1 fruit fly cellular context compared by ENCODE assay signal in the genomic region with DNA sequence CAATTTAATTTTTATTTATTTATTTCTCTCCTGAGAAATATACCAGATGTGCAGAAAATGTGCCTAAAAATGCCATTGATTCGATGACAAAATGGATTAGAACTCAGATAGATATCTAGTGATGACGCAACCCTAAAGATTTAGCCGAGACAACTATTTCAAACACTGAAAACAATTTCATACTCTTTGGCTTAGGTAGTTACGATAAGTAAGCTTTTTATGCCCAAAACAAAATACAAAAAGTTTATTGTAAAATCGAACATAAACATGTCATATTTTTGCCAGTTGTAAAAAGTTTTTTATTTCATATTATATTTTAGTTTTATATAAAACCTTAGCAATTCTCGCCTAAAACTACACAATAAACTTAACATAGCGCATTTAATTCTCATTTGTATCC.
TF ChIP-seq lines count a peak whose summit lies in the region.

A gene (minus strand): TSS at position 54 of the 400 bp plus-strand sequence.

TF ChIP-seq in whole organism, embryonic, 481 proteins besides CTCF, POLR2A, EP300 and RAD21 (continued from another document and continues in another):
- TF ChIP-seq Fer1 (GFP tag; optimal IDR thresholded peaks at IDR 0.05; lab: Kevin White, UChicago) (peak; percentile 24), CG4854 (GFP tag; optimal IDR thresholded peaks at IDR 0.05; lab: Kevin White, UChicago) (no peak), CHES-1-like (GFP tag; optimal IDR thresholded peaks at IDR 0.05; lab: Kevin White, UChicago) (no peak), CG12391 (tag; optimal IDR thresholded peaks at IDR 0.05; lab: Kevin White, UChicago) (peak; percentile 51), lilli (GFP tag; optimal IDR thresholded peaks at IDR 0.05; lab: Kevin White, UChicago) (peak; percentile 52), shn (GFP tag; optimal IDR thresholded peaks at IDR 0.05; lab: Kevin White, UChicago) (no peak), gcm2 (GFP tag; optimal IDR thresholded peaks at IDR 0.05; lab: Kevin White, UChicago) (no peak), ham (GFP tag; IDR thresholded peaks at IDR 0.05; lab: Robert Waterston, UW) (no peak), MTF-1 (GFP tag; optimal IDR thresholded peaks at IDR 0.05; lab: Kevin White, UChicago; ENCODE audit: borderline replicate concordance) (no peak), CG32532 (GFP tag; IDR thresholded peaks at IDR 0.05; lab: Robert Waterston, UW) (peak; percentile 63), lola (GFP tag; optimal IDR thresholded peaks at IDR 0.05; lab: Kevin White, UChicago) (no peak), CG30431 (GFP tag; optimal IDR thresholded peaks at IDR 0.05; lab: Kevin White, UChicago) (no peak), CG9437 (GFP tag; optimal IDR thresholded peaks at IDR 0.05; lab: Kevin White, UChicago) (no peak), Ets97D (GFP tag; optimal IDR thresholded peaks at IDR 0.05; lab: Kevin White, UChicago) (peak; percentile 59), aop (GFP tag; IDR thresholded peaks at IDR 0.05; lab: Robert Waterston, UW) (no peak), CG5245 (GFP tag; optimal IDR thresholded peaks at IDR 0.05; lab: Kevin White, UChicago) (no peak), CG7928 (GFP tag; optimal IDR thresholded peaks at IDR 0.05; lab: Kevin White, UChicago) (no peak), CG11398 (GFP tag; optimal IDR thresholded peaks at IDR 0.05; lab: Kevin White, UChicago) (no peak), CG1832 (GFP tag; optimal IDR thresholded peaks at IDR 0.05; lab: Kevin White, UChicago) (no peak), CG3847 (GFP tag; IDR thresholded peaks at IDR 0.05; lab: Robert Waterston, UW) (peak; percentile 43), CG3407 (GFP tag; optimal IDR thresholded peaks at IDR 0.05; lab: Kevin White, UChicago) (no peak), chif (GFP tag; optimal IDR thresholded peaks at IDR 0.05; lab: Kevin White, UChicago) (peak in 1 of 2 experiments; percentile 23), repo (GFP tag; optimal IDR thresholded peaks at IDR 0.05; lab: Kevin White, UChicago) (no peak), CG7963 (GFP tag; IDR thresholded peaks at IDR 0.05; lab: Robert Waterston, UW; ENCODE audit: partially characterized antibody) (no peak), CG10209 (GFP tag; optimal IDR thresholded peaks at IDR 0.05; lab: Kevin White, UChicago) (no peak), sens (GFP tag; lab: Kevin White, UChicago) (peak; percentile 46), Dip3 (GFP tag; optimal IDR thresholded peaks at IDR 0.05; lab: Kevin White, UChicago) (peak; percentile 1), sug (tag; optimal IDR thresholded peaks at IDR 0.05; lab: Kevin White, UChicago) (peak; percentile 49), CG6854 (GFP tag; optimal IDR thresholded peaks at IDR 0.05; lab: Kevin White, UChicago) (no peak), CG12744 (GFP tag; optimal IDR thresholded peaks at IDR 0.05; lab: Kevin White, UChicago) (no peak), CG2116 (GFP tag; optimal IDR thresholded peaks at IDR 0.05; lab: Kevin White, UChicago) (peak; percentile 13), Optix (GFP tag; IDR thresholded peaks at IDR 0.05; lab: Robert Waterston, UW) (no peak), CG17829 (tag; optimal IDR thresholded peaks at IDR 0.05; lab: Kevin White, UChicago) (peak; percentile 34), CG11085 (GFP tag; IDR thresholded peaks at IDR 0.05; lab: Robert Waterston, UW) (peak; percentile 26; the same call in 1 of the 2 replicates), Mrtf (GFP tag; IDR thresholded peaks at IDR 0.05; lab: Robert Waterston, UW) (no peak), pros (GFP tag; optimal IDR thresholded peaks at IDR 0.05; lab: Kevin White, UChicago) (no peak), bowl (GFP tag; IDR thresholded peaks at IDR 0.05; lab: Robert Waterston, UW) (no peak), CG9727 (GFP tag; optimal IDR thresholded peaks at IDR 0.05; lab: Kevin White, UChicago) (no peak), CG10274 (GFP tag; optimal IDR thresholded peaks at IDR 0.05; lab: Kevin White, UChicago) (no peak), Asciz (GFP tag; optimal IDR thresholded peaks at IDR 0.05; lab: Kevin White, UChicago) (no peak), CG16815 (GFP tag; optimal IDR thresholded peaks at IDR 0.05; lab: Kevin White, UChicago) (no peak), sqz (GFP tag; optimal IDR thresholded peaks at IDR 0.05; lab: Kevin White, UChicago) (peak; percentile 2), bbx (GFP tag; IDR thresholded peaks at IDR 0.05; lab: Robert Waterston, UW; ENCODE audit: partially characterized antibody) (no peak), knrl (GFP tag; IDR thresholded peaks at IDR 0.05; lab: Robert Waterston, UW; ENCODE audit: partially characterized antibody) (no peak; the same call in 2 of the 3 replicates), Sin3A (optimal IDR thresholded peaks at IDR 0.05; lab: Kevin White, UChicago) (no peak), fu2 (GFP tag; optimal IDR thresholded peaks at IDR 0.05; lab: Kevin White, UChicago) (no peak), Tbp (GFP tag; optimal IDR thresholded peaks at IDR 0.05; lab: Kevin White, UChicago) (no peak), CG12155 (GFP tag; optimal IDR thresholded peaks at IDR 0.05; lab: Kevin White, UChicago) (peak; percentile 44), wek (GFP tag; optimal IDR thresholded peaks at IDR 0.05; lab: Kevin White, UChicago) (no peak), grau (tag; optimal IDR thresholded peaks at IDR 0.05; lab: Kevin White, UChicago) (peak; percentile 56), bab2 (GFP tag; optimal IDR thresholded peaks at IDR 0.05; lab: Kevin White, UChicago) (no peak), CG2678 (tag; optimal IDR thresholded peaks at IDR 0.05; lab: Kevin White, UChicago) (peak; percentile 39), CG3281 (GFP tag; optimal IDR thresholded peaks at IDR 0.05; lab: Kevin White, UChicago) (peak; percentile 15), onecut (GFP tag; IDR thresholded peaks at IDR 0.05; lab: Robert Waterston, UW) (no peak), slp2 (GFP tag; optimal IDR thresholded peaks at IDR 0.05; lab: Kevin White, UChicago) (peak; percentile 11), scrt (GFP tag; optimal IDR thresholded peaks at IDR 0.05; lab: Kevin White, UChicago) (no peak), CG10267 (tag; optimal IDR thresholded peaks at IDR 0.05; lab: Kevin White, UChicago) (peak; percentile 47), Trl (optimal IDR thresholded peaks at IDR 0.05; lab: Kevin White, UChicago) (no peak), Trl (GFP tag; optimal IDR thresholded peaks at IDR 0.05; lab: Kevin White, UChicago) (no peak), CG2712 (tag; optimal IDR thresholded peaks at IDR 0.05; lab: Kevin White, UChicago) (peak; percentile 54), CG3726 (GFP tag; IDR thresholded peaks at IDR 0.05; lab: Robert Waterston, UW) (no peak), Oli (tag; optimal IDR thresholded peaks at IDR 0.05; lab: Kevin White, UChicago) (no peak), lov (optimal IDR thresholded peaks at IDR 0.05; lab: Kevin White, UChicago) (no peak), lov (GFP tag; IDR thresholded peaks at IDR 0.05; lab: Robert Waterston, UW) (no peak), Hr51 (GFP tag; optimal IDR thresholded peaks at IDR 0.05; lab: Kevin White, UChicago) (peak; percentile 2 to 39), ind (GFP tag; optimal IDR thresholded peaks at IDR 0.05; lab: Kevin White, UChicago) (peak; percentile 35), CG8359 (GFP tag; optimal IDR thresholded peaks at IDR 0.05; lab: Kevin White, UChicago; ENCODE audit: borderline replicate concordance) (no peak), Bgb (GFP tag; IDR thresholded peaks at IDR 0.05; lab: Robert Waterston, UW; ENCODE audit: partially characterized antibody) (no peak), pfk (GFP tag; optimal IDR thresholded peaks at IDR 0.05; lab: Kevin White, UChicago) (no peak), CG12299 (tag; optimal IDR thresholded peaks at IDR 0.05; lab: Kevin White, UChicago) (no peak), PHDP (tag; optimal IDR thresholded peaks at IDR 0.05; lab: Kevin White, UChicago) (peak; percentile 28), Abd-B (GFP tag; optimal IDR thresholded peaks at IDR 0.05; lab: Kevin White, UChicago) (peak; percentile 25), Opbp (GFP tag; IDR thresholded peaks at IDR 0.05; lab: Robert Waterston, UW; ENCODE audit: partially characterized antibody) (no peak), CG15514 (GFP tag; optimal IDR thresholded peaks at IDR 0.05; lab: Kevin White, UChicago) (peak; percentile 63), CG14965 (GFP tag; optimal IDR thresholded peaks at IDR 0.05; lab: Kevin White, UChicago; ENCODE audit: borderline replicate concordance) (no peak), zen2 (GFP tag; IDR thresholded peaks at IDR 0.05; lab: Robert Waterston, UW; ENCODE audit: partially characterized antibody) (no peak), CG2889 (GFP tag; IDR thresholded peaks at IDR 0.05; lab: Robert Waterston, UW) (no peak), tgo (GFP tag; IDR thresholded peaks at IDR 0.05; lab: Robert Waterston, UW) (no peak), gem (tag; optimal IDR thresholded peaks at IDR 0.05; lab: Kevin White, UChicago) (peak; percentile 53), CG2120 (GFP tag; optimal IDR thresholded peaks at IDR 0.05; lab: Kevin White, UChicago) (peak; percentile 62), Lhr (GFP tag; optimal IDR thresholded peaks at IDR 0.05; lab: Kevin White, UChicago) (peak; percentile 53), cad (GFP tag; optimal IDR thresholded peaks at IDR 0.05; lab: Kevin White, UChicago) (no peak), crp (GFP tag; optimal IDR thresholded peaks at IDR 0.05; lab: Kevin White, UChicago) (peak in 1 of 2 experiments; percentile 69), CG32772 (GFP tag; IDR thresholded peaks at IDR 0.05; lab: Robert Waterston, UW) (0 out of 2 replicates have a peak, but pooled peaks have one; percentile 14), CG8944 (GFP tag; optimal IDR thresholded peaks at IDR 0.05; lab: Kevin White, UChicago) (peak; percentile 1), cg (GFP tag; optimal IDR thresholded peaks at IDR 0.05; lab: Kevin White, UChicago) (no peak), Atf-2 (GFP tag; optimal IDR thresholded peaks at IDR 0.05; lab: Kevin White, UChicago) (no peak), Ravus (GFP tag; IDR thresholded peaks at IDR 0.05; lab: Robert Waterston, UW) (no peak), corto (GFP tag; optimal IDR thresholded peaks at IDR 0.05; lab: Kevin White, UChicago) (no peak), Xbp1 (GFP tag; optimal IDR thresholded peaks at IDR 0.05; lab: Kevin White, UChicago) (peak; percentile 45), Dref (GFP tag; IDR thresholded peaks at IDR 0.05; lab: Robert Waterston, UW) (peak; percentile 45), CG2202 (tag; optimal IDR thresholded peaks at IDR 0.05; lab: Kevin White, UChicago) (no peak), sna (GFP tag; IDR thresholded peaks at IDR 0.05; lab: Robert Waterston, UW; ENCODE audit: partially characterized antibody) (no peak), E2f1 (GFP tag; IDR thresholded peaks at IDR 0.05; lab: Robert Waterston, UW) (peak; percentile 18; the same call in 1 of the 2 replicates), NK7.1 (GFP tag; optimal IDR thresholded peaks at IDR 0.05; lab: Kevin White, UChicago) (no peak), pum (GFP tag; optimal IDR thresholded peaks at IDR 0.05; lab: Kevin White, UChicago) (peak; percentile 30), chn (GFP tag; optimal IDR thresholded peaks at IDR 0.05; lab: Kevin White, UChicago) (peak; percentile 13), CG17359 (tag; optimal IDR thresholded peaks at IDR 0.05; lab: Kevin White, UChicago) (peak; percentile 26), dati (GFP tag; IDR thresholded peaks at IDR 0.05; lab: Robert Waterston, UW) (no peak), Sry-β (GFP tag; optimal IDR thresholded peaks at IDR 0.05; lab: Kevin White, UChicago) (no peak), lab (GFP tag; optimal IDR thresholded peaks at IDR 0.05; lab: Kevin White, UChicago) (peak; percentile 44), nau (GFP tag; optimal IDR thresholded peaks at IDR 0.05; lab: Kevin White, UChicago) (no peak), CG3163 (GFP tag; optimal IDR thresholded peaks at IDR 0.05; lab: Kevin White, UChicago) (peak; percentile 7), YL-1 (GFP tag; optimal IDR thresholded peaks at IDR 0.05; lab: Kevin White, UChicago) (peak; percentile 70), Drgx (GFP tag; IDR thresholded peaks at IDR 0.05; lab: Robert Waterston, UW) (no peak), dysf (GFP tag; IDR thresholded peaks at IDR 0.05; lab: Robert Waterston, UW) (peak; percentile 28; the same call in 1 of the 3 replicates), CG11456 (GFP tag; IDR thresholded peaks at IDR 0.05; lab: Robert Waterston, UW) (no peak), nerfin-1 (tag; optimal IDR thresholded peaks at IDR 0.05; lab: Kevin White, UChicago) (no peak), sima (GFP tag; optimal IDR thresholded peaks at IDR 0.05; lab: Kevin White, UChicago) (no peak), CG18262 (tag; optimal IDR thresholded peaks at IDR 0.05; lab: Kevin White, UChicago) (peak; percentile 35), CG14667 (GFP tag; IDR thresholded peaks at IDR 0.05; lab: Robert Waterston, UW) (no peak), zfh2 (GFP tag; optimal IDR thresholded peaks at IDR 0.05; lab: Kevin White, UChicago) (peak; percentile 40), CG4424 (GFP tag; optimal IDR thresholded peaks at IDR 0.05; lab: Kevin White, UChicago) (peak; percentile 19), Meics (GFP tag; optimal IDR thresholded peaks at IDR 0.05; lab: Kevin White, UChicago) (peak; percentile 27), pb (GFP tag; optimal IDR thresholded peaks at IDR 0.05; lab: Kevin White, UChicago) (no peak), CG12942 (GFP tag; optimal IDR thresholded peaks at IDR 0.05; lab: Kevin White, UChicago) (no peak), Rfx (GFP tag; IDR thresholded peaks at IDR 0.05; lab: Robert Waterston, UW) (peak; percentile 54), wor (GFP tag; IDR thresholded peaks at IDR 0.05; lab: Robert Waterston, UW) (no peak), CG17912 (GFP tag; optimal IDR thresholded peaks at IDR 0.05; lab: Kevin White, UChicago) (no peak), Antp (GFP tag; optimal IDR thresholded peaks at IDR 0.05; lab: Kevin White, UChicago) (peak; percentile 27), CG1602 (GFP tag; optimal IDR thresholded peaks at IDR 0.05; lab: Kevin White, UChicago) (peak; percentile 37), CG31365 (tag; optimal IDR thresholded peaks at IDR 0.05; lab: Kevin White, UChicago) (no peak), CG10366 (GFP tag; IDR thresholded peaks at IDR 0.05; lab: Robert Waterston, UW) (peak; percentile 39; the same call in 1 of the 2 replicates), HLH3B (GFP tag; IDR thresholded peaks at IDR 0.05; lab: Robert Waterston, UW) (no peak), CG6254 (GFP tag; optimal IDR thresholded peaks at IDR 0.05; lab: Kevin White, UChicago) (no peak), Six4 (GFP tag; optimal IDR thresholded peaks at IDR 0.05; lab: Kevin White, UChicago) (no peak), CG8089 (GFP tag; optimal IDR thresholded peaks at IDR 0.05; lab: Kevin White, UChicago) (no peak), CG10654 (GFP tag; optimal IDR thresholded peaks at IDR 0.05; lab: Kevin White, UChicago) (peak; percentile 25), mam (GFP tag; optimal IDR thresholded peaks at IDR 0.05; lab: Kevin White, UChicago) (peak; percentile 54)
